Worm (Caenorhabditis elegans): Measurements from ENCODE around the gene Y37H2A.14.

ce11 chrV:18144442-18144841, 897 bp downstream of the Y37H2A.14 start:
- TF ChIP-seq him-1 (tag; optimal IDR thresholded peaks at IDR 0.05), result no peak
- TF ChIP-seq W03F9.2 (tag; optimal IDR thresholded peaks at IDR 0.05), result no peak
